Worm (Caenorhabditis elegans): ENCODE data around the gene jac-1.

Gene jac-1

ce11 chrIV:15949995-15950394 is 76.7 kb downstream of the jac-1 start:
- no peak for TF ChIP-seq F13C5.2 (tag; optimal IDR thresholded peaks at IDR 0.05)
- no peak for TF ChIP-seq hmg-4 (GFP tag; optimal IDR thresholded peaks at IDR 0.05)
- no peak for TF ChIP-seq aly-1 (tag; optimal IDR thresholded peaks at IDR 0.05)
- no peak for TF ChIP-seq scrt-1 (GFP tag; IDR thresholded peaks at IDR 0.05)
- no peak for TF ChIP-seq ceh-36 (tag; optimal IDR thresholded peaks at IDR 0.05)
- no peak for TF ChIP-seq sea-1 (GFP tag; conservative IDR thresholded peaks at IDR 0.05)
- TF ChIP-seq tbx-37 (GFP tag; conservative IDR thresholded peaks at IDR 0.05) = no peak
